Fruit fly (Drosophila melanogaster): ENCODE results near the gene CG31199.

DNA sequence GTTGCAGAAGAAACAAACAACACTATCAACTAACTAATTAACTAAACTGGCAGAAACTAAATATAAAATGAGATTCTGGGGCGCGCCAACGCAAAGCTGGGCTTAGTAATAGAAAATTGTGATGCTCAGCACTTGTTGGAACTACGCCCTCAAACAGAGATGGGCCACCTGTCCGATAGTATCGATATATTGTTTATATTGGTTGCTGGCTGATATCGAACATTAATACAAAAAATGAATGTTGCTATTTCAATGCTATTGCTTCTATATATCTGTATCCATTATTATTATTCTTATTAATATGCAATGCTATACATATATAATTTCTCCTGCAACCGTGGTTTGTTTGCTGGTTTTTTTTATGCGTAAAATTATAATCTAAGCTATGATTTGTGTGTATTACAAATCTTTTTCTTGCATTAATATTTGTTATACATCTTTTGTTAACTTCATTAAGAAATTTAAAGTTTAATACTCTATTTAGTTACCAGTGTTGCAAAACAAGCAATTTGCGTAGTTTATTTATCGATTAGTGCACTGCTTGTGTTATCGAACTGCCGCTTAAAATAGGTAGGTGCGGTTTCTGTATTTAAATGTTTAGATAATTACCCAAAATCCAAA is 18.6 kb upstream of the CG31199 start, which contains the start of gene CG31195:
- TF ChIP-seq dimm (GFP tag; IDR thresholded peaks at IDR 0.05) (no peak), CG1603 (tag; optimal IDR thresholded peaks at IDR 0.05) (no peak), aop (GFP tag; IDR thresholded peaks at IDR 0.05) (no peak), Nf-YC (tag; optimal IDR thresholded peaks at IDR 0.05) (no peak), ash1 (GFP tag; optimal IDR thresholded peaks at IDR 0.05) (no peak), hth (optimal IDR thresholded peaks at IDR 0.05) (no peak), HLH4C (GFP tag; IDR thresholded peaks at IDR 0.05; ENCODE audit: partially characterized antibody) (peak; percentile 75), corto (GFP tag; optimal IDR thresholded peaks at IDR 0.05) (no peak), CG9932 (GFP tag; IDR thresholded peaks at IDR 0.05) (peak; percentile 34; the same call in 1 of the 2 replicates), Fer1 (GFP tag; optimal IDR thresholded peaks at IDR 0.05) (no peak), Med (GFP tag) (peak; percentile 8), CG14860 (GFP tag; IDR thresholded peaks at IDR 0.05; ENCODE audit: partially characterized antibody) (peak; percentile 69)
